Worm (Caenorhabditis elegans) whole organism, midembryonic: ENCODE results near the gene math-22.
"Not testable (repeated sequence)": the region's sequence is repeated elsewhere in the genome, so short reads cannot be mapped to it uniquely, and the experiment has no call there.

Source experiments
- T22C8.4 ChIP-seq: fragments of 200-800 bp; sonication (Bioruptor generic); IDR thresholded peaks from 2 replicates; pipeline ENCODE4 v1.3.6; 2022; ENCODE audit warnings: missing genetic modification characterization, missing compliant biosample characterization
- cog-1 ChIP-seq: sonication (generic microtip); optimal IDR thresholded peaks from 2 replicates; lab custom pipeline; 2016; ENCODE audit warnings: missing genetic modification characterization, missing compliant biosample characterization
- flt-1 ChIP-seq: fragments of 200-800 bp; sonication (Bioruptor generic); IDR thresholded peaks from 2 replicates; pipeline ENCODE4 v1.3.6; 2022; ENCODE audit warnings: missing genetic modification characterization, missing compliant biosample characterization
- klf-2 ChIP-seq: fragments of 200-800 bp; sonication (Bioruptor generic); conservative IDR thresholded peaks from 2 replicates; pipeline ENCODE4 v1.3.6; 2022; ENCODE audit warnings: missing genetic modification reagents, missing genetic modification characterization, missing compliant biosample characterization
- med-1 ChIP-seq: sonication (generic microtip); optimal IDR thresholded peaks from 2 replicates; lab custom pipeline; 2017; ENCODE audit warnings: missing genetic modification characterization, mild to moderate bottlenecking, missing compliant biosample characterization, antibody characterized with exemption, missing genetic modification reagents; ENCODE audit not compliant: insufficient read depth
- ref-1 ChIP-seq: fragments of 200-800 bp; sonication (Bioruptor generic); conservative IDR thresholded peaks from 2 replicates; pipeline ENCODE4 v1.3.6; 2022; ENCODE audit warnings: missing genetic modification reagents, missing genetic modification characterization, missing compliant biosample characterization
- tab-1 ChIP-seq: fragments of 200-800 bp; sonication (Bioruptor generic); IDR thresholded peaks from 2 replicates; pipeline ENCODE4 v1.3.6; 2022; ENCODE audit warnings: missing genetic modification characterization, missing compliant biosample characterization
- ztf-23 ChIP-seq: fragments of 200-800 bp; sonication (Bioruptor generic); IDR thresholded peaks from 2 replicates; pipeline ENCODE4 v1.3.6; 2022; ENCODE audit warnings: missing genetic modification reagents, missing genetic modification characterization, missing compliant biosample characterization
- ztf-29 ChIP-seq: fragments of 200-800 bp; sonication (Bioruptor generic); IDR thresholded peaks from 2 replicates; pipeline ENCODE4 v1.3.6; 2022; ENCODE audit warnings: missing genetic modification reagents, missing genetic modification characterization, missing compliant biosample characterization

math-22 gene

DNA sequence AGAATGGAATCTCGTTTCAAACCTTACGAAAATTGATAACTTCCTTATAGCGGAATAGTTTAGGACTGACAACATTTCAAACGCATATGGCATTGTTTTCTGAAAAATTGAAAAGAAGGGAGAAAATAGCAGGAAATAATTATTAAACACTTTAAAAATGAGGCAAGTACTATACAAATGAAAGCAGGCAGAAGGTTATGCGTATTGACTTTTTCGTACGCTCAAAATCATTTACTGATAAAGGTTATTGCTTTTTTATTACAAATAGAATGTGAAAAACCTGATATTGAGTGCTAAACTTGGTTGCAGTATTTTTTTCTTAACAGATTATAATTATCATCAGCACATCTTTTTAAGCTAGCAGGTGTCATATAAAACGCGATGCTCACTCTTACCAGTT, 34.4 kb downstream of the math-22 start, which contains the start of gene ZK250.13:
Gene ZK250.13, minus strand, starts transcription at position 101 of the 400 bp plus-strand sequence.
- TF ChIP-seq ztf-23 (GFP tag; lab: Robert Waterston, UW) (no peak), flt-1 (GFP tag; lab: Robert Waterston, UW) (no peak), med-1 (GFP tag; lab: Kevin White, UChicago) (no peak), ztf-29 (GFP tag; lab: Robert Waterston, UW) (no peak), klf-2 (GFP tag; lab: Robert Waterston, UW) (no peak), ref-1 (GFP tag; lab: Robert Waterston, UW) (no peak), T22C8.4 (no peak), tab-1 (GFP tag; lab: Robert Waterston, UW) (no peak), cog-1 (no peak)

DNA sequence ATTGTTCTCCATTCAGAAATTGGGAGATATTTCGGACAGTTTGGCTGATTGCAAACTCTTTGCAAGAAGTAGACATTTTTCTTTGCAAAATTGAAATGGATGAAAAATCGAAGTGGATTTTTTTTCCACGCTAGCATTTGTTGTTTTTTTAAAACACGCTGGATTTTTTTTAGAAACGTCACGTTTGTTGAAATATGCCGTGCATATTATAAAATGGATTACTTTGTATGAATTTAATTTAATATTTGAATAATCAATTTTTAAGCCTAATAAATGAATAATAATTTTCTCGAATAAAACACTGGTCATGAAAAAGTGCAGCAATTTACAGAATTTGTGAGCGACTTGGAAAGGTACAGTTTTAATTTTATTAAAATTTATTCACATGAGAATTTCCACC, 39.9 kb downstream of the math-22 start, which contains the start of gene ZK250.14:
Gene ZK250.14, minus strand, starts transcription at position 101 of the 400 bp plus-strand sequence.
- TF ChIP-seq ref-1 (GFP tag; lab: Robert Waterston, UW) (no peak), tab-1 (GFP tag; lab: Robert Waterston, UW) (no peak), ztf-29 (GFP tag; lab: Robert Waterston, UW) (no peak)

ce11 chrII:1946427-1946826, 41.2 kb downstream of the math-22 start, which contains the start of gene math-48:
Gene math-48, minus strand, starts transcription at chrII:1946527.
- TF ChIP-seq ref-1 (GFP tag; lab: Robert Waterston, UW) (no peak), T22C8.4 (no peak), ztf-23 (GFP tag; lab: Robert Waterston, UW) (no peak)

DNA sequence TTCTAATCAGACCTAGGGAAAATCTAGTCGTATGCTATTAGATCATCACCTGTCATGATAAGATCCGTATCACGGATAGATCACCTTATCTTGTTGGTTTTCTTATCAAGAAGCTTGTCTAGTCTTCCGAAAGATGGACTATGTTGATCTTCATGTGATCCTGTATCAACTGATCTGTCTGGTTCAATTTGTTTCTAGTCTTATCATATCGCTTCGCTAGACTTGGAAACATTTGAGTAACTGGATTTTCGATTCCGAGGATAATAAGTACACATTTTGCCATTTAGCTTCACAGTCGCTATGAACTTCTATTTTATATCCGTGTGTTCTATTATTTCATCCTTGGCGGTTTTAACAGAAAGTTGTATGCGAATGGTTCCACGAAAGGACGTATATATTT, 43.2 kb downstream of the math-22 start, which contains the start of gene ZK250.2:
Gene ZK250.2, plus strand, starts transcription at position 301 of the 400 bp plus-strand sequence.
- not testable (repeated sequence) for TF ChIP-seq ztf-29 (GFP tag; lab: Robert Waterston, UW); T22C8.4; cog-1

DNA sequence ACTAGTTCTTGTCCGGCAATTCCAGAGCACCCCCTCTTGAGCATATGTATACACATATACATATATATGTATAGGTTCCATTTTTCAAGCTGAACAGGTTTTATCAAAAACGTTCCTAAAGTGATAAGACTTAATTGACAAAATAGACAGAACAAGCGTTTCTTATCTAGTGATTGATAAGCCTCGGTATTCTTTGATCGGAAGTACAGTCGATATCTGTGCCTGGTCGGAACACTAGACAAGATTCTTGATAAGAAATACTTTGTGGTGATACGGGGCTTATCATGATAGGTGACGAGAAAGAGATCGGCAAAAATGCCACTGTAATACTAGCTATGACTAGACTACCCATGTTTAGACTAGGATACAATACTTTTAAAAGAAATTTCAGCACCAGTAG, 43.9 kb downstream of the math-22 start:
- TF ChIP-seq ztf-23 (GFP tag; lab: Robert Waterston, UW) (no peak), med-1 (GFP tag; lab: Kevin White, UChicago) (no peak), T22C8.4 (no peak), ref-1 (GFP tag; lab: Robert Waterston, UW) (no peak), cog-1 (no peak), tab-1 (GFP tag; lab: Robert Waterston, UW) (no peak), ztf-29 (GFP tag; lab: Robert Waterston, UW) (no peak), klf-2 (GFP tag; lab: Robert Waterston, UW) (no peak), flt-1 (GFP tag; lab: Robert Waterston, UW) (no peak)

DNA sequence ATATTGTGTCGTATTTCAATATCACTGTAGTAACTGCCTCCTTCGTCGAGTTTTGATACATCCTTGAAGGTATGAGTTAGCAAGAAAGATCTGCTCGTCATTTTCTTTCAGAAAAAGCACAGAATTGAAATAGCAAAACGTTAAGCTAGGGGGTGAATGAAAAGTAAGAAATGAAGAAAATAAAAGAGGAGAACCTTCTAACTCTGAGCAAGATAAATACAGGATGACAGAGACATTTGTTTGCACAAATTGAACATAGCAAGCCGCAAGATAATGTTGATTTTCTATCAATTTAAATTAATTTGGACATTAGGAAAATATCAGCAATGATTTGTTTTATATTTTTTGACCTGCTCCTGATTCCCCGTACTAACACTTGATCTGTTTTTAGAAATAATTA, 50.4 kb downstream of the math-22 start, which contains the start of gene math-49:
Gene math-49, minus strand, starts transcription at position 101 of the 400 bp plus-strand sequence.
- not testable (repeated sequence) for TF ChIP-seq cog-1; med-1 (GFP tag; lab: Kevin White, UChicago); ref-1 (GFP tag; lab: Robert Waterston, UW)
